Worm (Caenorhabditis elegans): ENCODE results near the gene mrpl-50.

DNA sequence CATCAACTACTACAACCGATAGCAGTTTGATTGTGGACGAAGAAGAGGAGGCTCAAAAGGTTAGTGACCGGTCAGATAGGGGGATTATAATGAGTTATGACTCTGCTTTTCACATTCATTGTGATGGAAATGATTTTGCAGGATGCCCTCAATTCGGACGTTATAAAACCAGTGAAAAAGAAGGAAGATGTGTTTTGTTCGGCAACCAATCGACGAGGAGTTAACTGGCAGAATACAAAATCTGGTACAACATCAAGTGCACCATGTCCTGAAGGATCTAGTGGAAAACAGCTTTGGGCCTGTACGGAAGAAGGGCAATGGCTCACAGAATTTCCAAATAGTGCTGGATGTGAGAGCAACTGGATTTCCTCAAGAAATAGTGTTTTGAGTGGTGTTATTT is 25.8 kb upstream of the mrpl-50 start:
- TF ChIP-seq npax-4 (tag; optimal IDR thresholded peaks at IDR 0.05) = no peak
- no peak for TF ChIP-seq hlh-8 (tag; optimal IDR thresholded peaks at IDR 0.05)
- TF ChIP-seq tbx-2 (tag; optimal IDR thresholded peaks at IDR 0.05) = no peak
- TF ChIP-seq ama-1 (optimal IDR thresholded peaks at IDR 0.05) = no peak
- no peak for TF ChIP-seq dmd-4 (tag; optimal IDR thresholded peaks at IDR 0.05; ENCODE audit: borderline replicate concordance)
- TF ChIP-seq ref-2 (tag; optimal IDR thresholded peaks at IDR 0.05) = no peak
- TF ChIP-seq lin-11 (tag; optimal IDR thresholded peaks at IDR 0.05) = no peak
- TF ChIP-seq C38D4.7 (GFP tag; optimal IDR thresholded peaks at IDR 0.05) = no peak
- TF ChIP-seq pros-1 (tag; optimal IDR thresholded peaks at IDR 0.05) = no peak
- TF ChIP-seq ceh-9 (tag; optimal IDR thresholded peaks at IDR 0.05) = no peak

All from whole organism, late embryonic.